Worm (Caenorhabditis elegans) whole organism, L4/young adult: Measurements from ENCODE around the gene ZK512.4.

Experiments
- W03F9.2 ChIP-seq: fragments of 150-350 bp; optimal IDR thresholded peaks from 2 replicates; lab custom pipeline; 2014; ENCODE audit warnings: missing biosample characterization, missing genetic modification characterization
- dao-5 ChIP-seq: sonication (generic microtip); optimal IDR thresholded peaks from 2 replicates; lab custom pipeline; 2016; ENCODE audit warnings: missing genotype, missing genetic modification characterization, moderate library complexity, missing compliant biosample characterization
- him-1 ChIP-seq: sonication (generic microtip); optimal IDR thresholded peaks from 2 replicates; lab custom pipeline; 2016; ENCODE audit warnings: missing genotype, missing genetic modification reagents, missing genetic modification characterization, missing compliant biosample characterization

The ZK512.4 gene

ce11 chrIII:9162634-9163118, 17.5 kb downstream of the ZK512.4 start, which contains the start of gene dgk-3:
Gene dgk-3, plus strand, starts transcription at chrIII:9163068.
- TF ChIP-seq W03F9.2 (tag; lab: Kevin White, UChicago), result no peak
- no peak for TF ChIP-seq him-1 (tag; lab: Kevin White, UChicago)
- TF ChIP-seq dao-5 (tag; lab: Kevin White, UChicago), result no peak

ce11 chrIII:9172702-9173101, 27.6 kb downstream of the ZK512.4 start, which contains the start of gene ina-1:
Gene ina-1, minus strand, starts transcription at chrIII:9172802.
- TF ChIP-seq W03F9.2 (tag; lab: Kevin White, UChicago) (no peak), him-1 (tag; lab: Kevin White, UChicago) (no peak), dao-5 (tag; lab: Kevin White, UChicago) (no peak)

- TF ChIP-seq dao-5 (tag; lab: Kevin White, UChicago) (no peak), W03F9.2 (tag; lab: Kevin White, UChicago) (no peak), him-1 (tag; lab: Kevin White, UChicago) (no peak)
Observed at ce11 chrIII:9173239-9173638, 28.1 kb downstream of the ZK512.4 start.

DNA sequence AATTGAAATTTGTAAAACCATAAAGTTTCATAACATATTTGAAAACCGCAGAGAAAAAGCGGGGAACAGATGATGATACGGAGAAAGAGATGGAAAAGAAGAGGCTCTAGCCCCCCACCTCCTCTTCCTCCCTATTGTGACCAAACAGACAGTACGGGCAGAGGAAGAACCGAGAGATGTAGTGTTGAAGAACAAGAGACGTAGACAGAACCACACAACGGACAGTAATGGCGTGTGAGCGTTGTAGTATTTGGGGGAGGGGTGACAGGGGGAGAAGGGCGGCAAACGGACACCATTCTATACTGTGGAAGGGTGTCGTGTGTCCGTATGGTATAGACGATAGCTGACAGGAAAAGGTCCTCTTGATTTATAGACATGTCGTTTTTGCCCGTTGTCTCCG, 30.9 kb downstream of the ZK512.4 start:
- TF ChIP-seq W03F9.2 (tag; lab: Kevin White, UChicago) (no peak), dao-5 (tag; lab: Kevin White, UChicago) (no peak), him-1 (tag; lab: Kevin White, UChicago) (no peak)

- TF ChIP-seq dao-5 (tag; lab: Kevin White, UChicago) (no peak), him-1 (tag; lab: Kevin White, UChicago) (no peak), W03F9.2 (tag; lab: Kevin White, UChicago) (no peak)
Observed at ce11 chrIII:9177874-9178273, 32.7 kb downstream of the ZK512.4 start.

DNA sequence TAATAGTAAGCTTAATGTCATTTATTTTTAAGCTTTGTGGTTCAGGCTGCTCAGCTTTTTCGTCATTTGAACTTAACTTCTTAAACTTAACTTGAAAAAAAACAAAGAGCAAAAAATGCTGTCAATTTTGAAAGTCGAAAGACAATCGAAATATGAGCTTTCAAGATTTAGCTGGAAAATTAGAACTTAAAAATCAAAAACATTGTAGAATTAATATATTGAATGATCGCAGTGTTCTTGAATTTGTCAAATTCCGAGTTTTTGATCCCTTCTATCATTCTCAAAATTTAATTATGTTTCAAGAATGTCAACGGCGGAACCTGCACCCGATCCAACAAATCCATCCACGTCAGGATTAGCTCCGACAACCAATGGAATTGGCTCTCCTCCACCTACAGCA, 36.1 kb downstream of the ZK512.4 start, which contains the start of gene tax-4:
tax-4 (plus strand) TSS at position 301 of the 400 bp plus-strand sequence.
- no peak for TF ChIP-seq W03F9.2 (tag; lab: Kevin White, UChicago)
- TF ChIP-seq him-1 (tag; lab: Kevin White, UChicago), result no peak
- no peak for TF ChIP-seq dao-5 (tag; lab: Kevin White, UChicago)

- TF ChIP-seq dao-5 (tag; lab: Kevin White, UChicago) (no peak), him-1 (tag; lab: Kevin White, UChicago) (no peak), W03F9.2 (tag; lab: Kevin White, UChicago) (no peak)
Observed at ce11 chrIII:9185722-9186121, 40.6 kb downstream of the ZK512.4 start, which contains the start of gene ZC84.7. Gene ZC84.7, plus strand, starts transcription at chrIII:9186022.

DNA sequence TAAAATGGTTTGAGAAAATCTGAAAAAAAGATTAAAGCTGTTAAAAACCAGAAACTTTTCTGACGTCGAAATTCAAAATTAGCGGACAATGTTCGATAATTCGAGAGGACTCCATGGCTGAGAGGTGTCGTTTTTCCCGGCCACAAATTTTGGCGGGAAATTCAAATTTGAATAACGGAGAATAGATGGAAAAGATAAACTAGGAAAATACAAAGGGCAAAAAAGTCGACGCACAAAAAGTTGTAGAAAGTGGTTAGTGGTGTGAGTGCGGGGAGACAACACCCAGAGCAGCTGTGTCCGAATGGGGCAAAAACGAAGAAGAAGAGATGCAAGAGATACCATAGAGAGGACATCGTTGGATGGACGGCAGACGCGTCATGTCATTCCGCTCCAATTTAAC, 46.0 kb downstream of the ZK512.4 start, which contains the start of gene cls-3:
cls-3 (minus strand) TSS at position 19 of the 400 bp plus-strand sequence.
- TF ChIP-seq W03F9.2 (tag; lab: Kevin White, UChicago) (no peak), him-1 (tag; lab: Kevin White, UChicago) (no peak), dao-5 (tag; lab: Kevin White, UChicago) (no peak)
